Fruit fly (Drosophila melanogaster): ENCODE results near the gene Taf13.

The Taf13 gene

DNA sequence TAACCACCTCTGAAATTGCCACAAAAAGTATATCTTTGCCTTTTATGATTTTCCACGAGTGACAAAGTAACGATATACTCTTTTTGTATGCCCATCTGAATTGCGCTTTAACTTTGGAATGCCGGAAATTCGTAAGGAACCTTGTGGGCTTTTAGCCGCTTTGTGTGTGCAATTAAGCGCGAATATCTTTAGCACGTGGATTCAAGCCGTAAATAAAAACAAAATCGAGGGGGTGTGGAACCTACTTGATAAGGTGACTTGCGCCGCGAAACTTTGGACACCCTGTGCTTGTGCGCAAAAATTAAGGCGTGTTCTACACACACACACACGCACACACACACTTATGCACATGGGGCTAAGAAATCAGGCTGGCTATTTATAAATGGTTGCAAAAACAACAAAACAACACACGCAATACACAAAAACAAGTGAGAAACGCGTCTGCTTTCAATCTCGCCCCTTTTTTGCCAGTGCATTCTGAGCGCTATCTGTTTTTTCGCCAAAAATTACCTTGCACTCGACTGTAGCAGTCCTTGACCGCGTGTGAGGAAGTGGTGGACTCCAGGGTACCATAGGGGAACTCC, 9.5 kb downstream of the Taf13 start (continued):
- TF ChIP-seq gsb-n (tag; optimal IDR thresholded peaks at IDR 0.05) (no peak), Elba2 (GFP tag; optimal IDR thresholded peaks at IDR 0.05) (no peak), CG3847 (GFP tag; IDR thresholded peaks at IDR 0.05) (no peak), grau (tag; optimal IDR thresholded peaks at IDR 0.05) (no peak), CG7963 (GFP tag; IDR thresholded peaks at IDR 0.05; ENCODE audit: partially characterized antibody) (no peak), lab (GFP tag; optimal IDR thresholded peaks at IDR 0.05) (peak; percentile 12), danr (GFP tag; IDR thresholded peaks at IDR 0.05) (no peak), CG14965 (GFP tag; optimal IDR thresholded peaks at IDR 0.05; ENCODE audit: borderline replicate concordance) (no peak), CG7271 (tag; optimal IDR thresholded peaks at IDR 0.05) (no peak), otp (GFP tag; IDR thresholded peaks at IDR 0.05) (no peak), CG42726 (GFP tag; IDR thresholded peaks at IDR 0.05; ENCODE audit: partially characterized antibody) (no peak), Ada2b (GFP tag; IDR thresholded peaks at IDR 0.05) (peak; percentile 8; the same call in 1 of the 2 replicates), CG17568 (GFP tag; optimal IDR thresholded peaks at IDR 0.05) (no peak), CrebB (tag; optimal IDR thresholded peaks at IDR 0.05) (no peak), ssp (GFP tag; IDR thresholded peaks at IDR 0.05) (no peak), Dbx (GFP tag; IDR thresholded peaks at IDR 0.05) (0 out of 3 replicates have a peak, but pooled peaks have one; percentile 12), dysf (GFP tag; IDR thresholded peaks at IDR 0.05) (no peak), h (optimal IDR thresholded peaks at IDR 0.05) (no peak), Meics (GFP tag; optimal IDR thresholded peaks at IDR 0.05) (peak; percentile 66), Sin3A (optimal IDR thresholded peaks at IDR 0.05) (no peak), CG6791 (GFP tag; IDR thresholded peaks at IDR 0.05; ENCODE audit: partially characterized antibody) (no peak), insv (GFP tag; optimal IDR thresholded peaks at IDR 0.05) (no peak), CG14014 (GFP tag; IDR thresholded peaks at IDR 0.05) (0 out of 2 replicates have a peak, but pooled peaks have one; percentile 7), chinmo (GFP tag; IDR thresholded peaks at IDR 0.05; ENCODE audit: partially characterized antibody) (0 out of 4 replicates have a peak, but pooled peaks have one; percentile 55), Sox100B (GFP tag; optimal IDR thresholded peaks at IDR 0.05) (no peak), CG3726 (GFP tag; IDR thresholded peaks at IDR 0.05) (no peak), sd (tag; optimal IDR thresholded peaks at IDR 0.05) (peak; percentile 18), peb (GFP tag; IDR thresholded peaks at IDR 0.05) (no peak), Gug (GFP tag; IDR thresholded peaks at IDR 0.05) (no peak), CG10267 (tag; optimal IDR thresholded peaks at IDR 0.05) (no peak), crp (GFP tag; optimal IDR thresholded peaks at IDR 0.05) (no peak), Med (GFP tag) (peak; percentile 50), Drgx (GFP tag; IDR thresholded peaks at IDR 0.05) (0 out of 2 replicates have a peak, but pooled peaks have one; percentile 26), CG12391 (tag; optimal IDR thresholded peaks at IDR 0.05) (no peak), CG18011 (GFP tag; optimal IDR thresholded peaks at IDR 0.05) (no peak), prd (optimal IDR thresholded peaks at IDR 0.05) (no peak), prd (GFP tag; IDR thresholded peaks at IDR 0.05) (0 out of 3 replicates have a peak, but pooled peaks have one; percentile 21), Ets65A (GFP tag) (peak; percentile 84), Optix (GFP tag; IDR thresholded peaks at IDR 0.05) (0 out of 3 replicates have a peak, but pooled peaks have one; percentile 14), Deaf1 (tag; optimal IDR thresholded peaks at IDR 0.05) (no peak), CG9876 (GFP tag; optimal IDR thresholded peaks at IDR 0.05) (no peak)
